Fruit fly (Drosophila melanogaster) whole organism, wandering third instar larva: ENCODE results near the gene Lk6.

Experiments
- Abd-B ChIP-seq: fragments of >200 bp; optimal IDR thresholded peaks from 2 replicates; lab custom pipeline; 2017; ENCODE audit warnings: missing biosample characterization, missing genetic modification characterization
- CrebA ChIP-seq: fragments of 200-800 bp; sonication (Bioruptor generic); optimal IDR thresholded peaks from 2 replicates; lab custom pipeline; 2016; ENCODE audit warnings: missing biosample characterization, mild to moderate bottlenecking, missing genetic modification characterization, borderline replicate concordance
- Dfd ChIP-seq: fragments of >200 bp; optimal IDR thresholded peaks from 2 replicates; lab custom pipeline; 2017; ENCODE audit warnings: missing biosample characterization, missing genetic modification characterization
- Dif ChIP-seq: fragments of 200-275, 200-300 bp; sonication (Bioruptor generic); optimal IDR thresholded peaks from 2 replicates; lab custom pipeline; 2018; ENCODE audit warnings: missing biosample characterization, missing genetic modification characterization; ENCODE audit not compliant: partially characterized antibody
- GATAd ChIP-seq: sonication (Bioruptor generic); optimal IDR thresholded peaks from 2 replicates; lab custom pipeline; 2016; ENCODE audit warnings: missing biosample characterization, missing genetic modification characterization
- HLH106 ChIP-seq: fragments of 200-800 bp; optimal IDR thresholded peaks from 3 replicates; lab custom pipeline; 2019; ENCODE audit warnings: missing biosample characterization, mild to moderate bottlenecking, missing genetic modification characterization, moderate library complexity
- Hr78 ChIP-seq: fragments of >200 bp; optimal IDR thresholded peaks from 2 replicates; lab custom pipeline; 2017; ENCODE audit warnings: missing biosample characterization, missing genetic modification characterization
- Hr83 ChIP-seq: fragments of 200-300 bp; sonication (Bioruptor generic); optimal IDR thresholded peaks from 2 replicates; lab custom pipeline; 2016; ENCODE audit warnings: missing biosample characterization, mild to moderate bottlenecking, missing genetic modification characterization, moderate library complexity; ENCODE audit not compliant: poor library complexity, severe bottlenecking
- Jra ChIP-seq: sonication (Bioruptor generic); optimal IDR thresholded peaks from 2 replicates; lab custom pipeline; 2016; ENCODE audit warnings: missing biosample characterization, missing genetic modification characterization
- Myc ChIP-seq: fragments of >200 bp; optimal IDR thresholded peaks from 2 replicates; lab custom pipeline; 2017
- N ChIP-seq: fragments of >200 bp; optimal IDR thresholded peaks from 2 replicates; lab custom pipeline; 2018; ENCODE audit warnings: missing biosample characterization, missing external identifiers, missing genetic modification characterization
- Rel ChIP-seq, 2 experiments: fragments of 200-800 bp; sonication (Bioruptor generic) in 1 of 2; optimal IDR thresholded peaks; 2 replicates in 1 of 2; 3 replicates in 1 of 2; lab custom pipeline; 2016 to 2019; ENCODE audit warnings: mild to moderate bottlenecking in 2 of 2, missing biosample characterization in 2 of 2, missing genetic modification characterization in 2 of 2, moderate library complexity in 1 of 2
- Sp1 ChIP-seq: fragments of 200-800 bp; sonication (Bioruptor generic); optimal IDR thresholded peaks from 3 replicates; lab custom pipeline; 2019; ENCODE audit warnings: missing biosample characterization, mild to moderate bottlenecking, missing genetic modification characterization, moderate library complexity
- Vsx2 ChIP-seq: fragments of 200-300, 225-300 bp; sonication (Bioruptor generic); optimal IDR thresholded peaks from 2 replicates; lab custom pipeline; 2018; ENCODE audit warnings: missing biosample characterization, missing genetic modification characterization; ENCODE audit not compliant: partially characterized antibody
- br ChIP-seq: fragments of 200-800 bp; sonication (Bioruptor generic); optimal IDR thresholded peaks from 2 replicates; lab custom pipeline; 2016; ENCODE audit warnings: missing biosample characterization, missing genetic modification characterization
- brk ChIP-seq: fragments of 200-800 bp; sonication (Bioruptor generic); optimal IDR thresholded peaks from 2 replicates; lab custom pipeline; 2016; ENCODE audit warnings: missing biosample characterization, mild to moderate bottlenecking, missing genetic modification characterization
- dl ChIP-seq, 2 experiments: fragments of 175-275, 200-275 bp in 1 of 2; fragments of 200-275 bp in 1 of 2; sonication (Bioruptor generic); optimal IDR thresholded peaks; lab custom pipeline; 2018; ENCODE audit warnings: mild to moderate bottlenecking in 2 of 2, missing biosample characterization in 2 of 2, missing genetic modification characterization in 2 of 2, moderate library complexity in 2 of 2; ENCODE audit not compliant: partially characterized antibody in 2 of 2, insufficient read depth in 1 of 2
- dmrt93B ChIP-seq: fragments of 200-800 bp; sonication (Bioruptor generic); optimal IDR thresholded peaks from 2 replicates; lab custom pipeline; 2018; ENCODE audit warnings: missing biosample characterization, mild to moderate bottlenecking, missing genetic modification characterization
- jim ChIP-seq: fragments of 175-275, 200-325 bp; sonication (Bioruptor generic); optimal IDR thresholded peaks from 2 replicates; lab custom pipeline; 2016; ENCODE audit warnings: missing biosample characterization, mild to moderate bottlenecking, missing genetic modification characterization
- pan ChIP-seq: fragments of >200 bp; optimal IDR thresholded peaks from 2 replicates; lab custom pipeline; 2017
- psq ChIP-seq: fragments of 200-800 bp; sonication (Bioruptor generic); optimal IDR thresholded peaks from 3 replicates; lab custom pipeline; 2017; ENCODE audit warnings: missing biosample characterization, mild to moderate bottlenecking, missing genetic modification characterization, moderate library complexity
- rgr ChIP-seq: fragments of 200-800 bp; sonication (Bioruptor generic); optimal IDR thresholded peaks from 3 replicates; lab custom pipeline; 2016; ENCODE audit warnings: missing biosample characterization, mild to moderate bottlenecking, missing genetic modification characterization
- sage ChIP-seq: fragments of 200-800 bp; sonication (Bioruptor generic); optimal IDR thresholded peaks from 2 replicates; lab custom pipeline; 2016; ENCODE audit warnings: missing biosample characterization, mild to moderate bottlenecking, missing genetic modification characterization
- tai ChIP-seq: sonication (Bioruptor generic); optimal IDR thresholded peaks from 2 replicates; lab custom pipeline; 2016; ENCODE audit warnings: missing biosample characterization, missing genetic modification characterization
- usp ChIP-seq: fragments of >200 bp; optimal IDR thresholded peaks from 2 replicates; lab custom pipeline; 2017; ENCODE audit warnings: missing biosample characterization, missing genetic modification characterization
- woc ChIP-seq: sonication (Bioruptor generic); optimal IDR thresholded peaks from 2 replicates; lab custom pipeline; 2016; ENCODE audit warnings: missing biosample characterization, mild to moderate bottlenecking, missing genetic modification characterization

Lk6 gene

DNA sequence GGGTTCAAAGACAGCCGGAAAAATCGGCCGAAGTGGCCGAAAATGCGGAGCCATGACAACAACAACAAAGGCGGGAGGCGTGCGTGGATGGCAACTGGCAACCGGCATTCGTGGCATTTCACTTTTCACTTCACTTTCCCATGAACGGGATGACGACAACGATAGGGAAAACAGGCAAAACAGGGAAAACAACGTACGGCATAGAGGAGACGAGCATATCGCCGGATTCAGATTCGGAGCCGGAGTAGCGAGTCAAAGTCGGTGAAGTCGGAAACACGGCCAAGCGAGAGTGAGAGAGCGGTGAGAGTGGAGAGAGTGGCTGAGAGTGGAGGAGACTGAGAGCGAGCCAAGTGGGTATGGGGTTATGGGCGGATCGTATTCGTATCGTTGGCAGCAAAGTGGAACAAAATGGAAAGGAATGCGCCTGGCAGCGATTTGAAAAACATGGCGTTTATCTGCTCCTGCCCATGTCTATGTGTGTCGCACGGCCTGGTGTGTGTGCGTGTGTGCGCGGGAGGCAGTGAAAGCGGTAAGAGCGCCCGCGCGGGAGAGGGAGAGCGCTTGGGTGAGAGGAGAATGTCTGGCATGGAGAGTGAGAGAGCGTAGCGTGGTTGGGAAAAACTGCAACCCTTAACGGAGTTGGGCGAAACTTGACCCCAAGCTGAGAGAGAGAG is 9.2 kb upstream of the Lk6 start:
- TF ChIP-seq tai (GFP tag; lab: Kevin White, UChicago) (no peak), Dif (GFP tag; lab: Kevin White, UChicago) (peak; percentile 5), psq (GFP tag; lab: Kevin White, UChicago) (no peak), usp (GFP tag; lab: Kevin White, UChicago) (no peak), GATAd (GFP tag; lab: Kevin White, UChicago) (no peak), sage (GFP tag; lab: Kevin White, UChicago) (no peak), Abd-B (no peak), br (GFP tag; lab: Kevin White, UChicago) (no peak), jim (no peak), dl (GFP tag; optimal IDR thresholded peaks at IDR 0.05; lab: Kevin White, UChicago; ENCODE audit: insufficient read depth in 1 of 2, partially characterized antibody in 2 of 2) (peak; percentile 37 to 56), rgr (no peak), Vsx2 (GFP tag; lab: Kevin White, UChicago) (peak; percentile 9), Myc (no peak), HLH106 (no peak), Hr78 (no peak), Sp1 (no peak), Dfd (GFP tag; lab: Kevin White, UChicago) (no peak), N (no peak)
- TF ChIP-seq, all 38 proteins: peak for 3

DNA sequence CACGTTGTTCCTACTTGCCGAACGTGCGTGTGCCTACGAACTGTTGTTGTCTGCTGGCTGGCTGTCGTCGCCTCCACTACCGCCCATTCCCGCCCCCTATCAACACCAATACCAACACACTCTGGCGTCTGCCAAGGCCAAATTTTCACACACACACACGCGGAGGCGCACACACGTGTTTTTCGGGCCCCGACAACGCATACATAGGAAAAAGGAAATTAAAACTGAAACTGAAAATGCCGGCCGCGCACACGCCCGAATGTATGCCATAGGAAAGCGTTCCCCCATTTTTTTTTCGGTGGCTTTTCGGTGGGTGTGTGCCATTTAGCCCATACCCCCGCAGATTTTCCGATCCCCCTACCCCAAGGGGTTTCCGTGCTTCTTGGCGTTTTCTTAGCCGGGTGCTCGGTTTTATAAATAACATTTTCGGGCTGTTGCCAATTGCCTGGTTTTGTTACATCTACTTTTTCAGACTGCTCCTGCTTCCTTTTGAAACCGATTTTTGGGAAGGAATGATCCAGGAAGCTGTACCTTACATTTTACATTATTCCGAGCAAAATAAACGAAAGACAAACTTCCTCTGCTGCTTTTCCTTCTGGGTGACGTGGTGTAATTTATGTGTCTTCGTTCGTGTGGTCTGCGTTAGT is 8.0 kb upstream of the Lk6 start:
- no peak for TF ChIP-seq dmrt93B
- no peak for TF ChIP-seq brk (GFP tag; lab: Kevin White, UChicago)
- TF ChIP-seq Dfd (GFP tag; lab: Kevin White, UChicago) = no peak
- no peak for TF ChIP-seq br (GFP tag; lab: Kevin White, UChicago)
- TF ChIP-seq Hr83 = no peak

DNA sequence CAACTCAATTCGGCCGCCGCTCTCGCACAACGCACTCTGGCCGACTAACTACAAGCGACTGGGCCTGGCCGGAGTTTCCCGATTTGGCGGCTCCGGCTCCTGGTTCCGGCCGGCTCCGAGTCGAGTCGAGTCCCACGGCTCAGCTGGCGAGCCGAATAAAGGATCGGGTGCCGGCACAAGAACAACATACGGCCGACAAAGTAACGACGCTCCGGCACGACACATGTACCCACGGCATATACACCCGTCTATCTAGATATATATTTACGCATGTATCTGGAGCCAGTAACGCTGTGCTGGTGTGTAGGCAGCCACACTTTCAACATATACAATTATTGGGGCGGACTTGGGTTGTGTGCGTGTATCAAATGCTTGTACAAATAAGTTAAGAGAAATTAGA is 7.2 kb upstream of the Lk6 start:
- TF ChIP-seq pan (lab: Kevin White, UChicago) = no peak
- TF ChIP-seq tai (GFP tag; lab: Kevin White, UChicago) = no peak
- no peak for TF ChIP-seq Hr78
- no peak for TF ChIP-seq woc (GFP tag; lab: Kevin White, UChicago)

DNA sequence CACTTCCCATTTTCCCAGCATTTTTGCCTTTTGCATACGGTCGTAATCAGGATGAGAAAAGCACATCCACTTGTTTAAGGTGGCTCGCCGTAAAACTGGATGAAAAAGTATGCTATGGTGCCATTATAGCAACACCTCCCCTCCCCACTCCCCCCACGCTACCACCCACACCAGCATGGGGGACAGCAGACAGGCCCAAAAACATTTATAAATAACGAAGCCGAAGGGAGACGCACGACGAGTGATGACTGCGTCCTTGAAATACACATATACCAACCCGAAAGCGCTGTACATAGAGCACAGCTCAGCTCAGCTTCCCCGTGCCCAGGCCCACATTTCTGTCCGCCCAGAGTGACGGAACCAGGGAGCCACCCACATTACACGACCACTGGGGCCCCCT is 6.5 kb upstream of the Lk6 start:
- TF ChIP-seq Hr78 (no peak), Jra (GFP tag; lab: Kevin White, UChicago) (no peak), sage (GFP tag; lab: Kevin White, UChicago) (no peak), Vsx2 (GFP tag; lab: Kevin White, UChicago) (no peak), brk (GFP tag; lab: Kevin White, UChicago) (no peak), Sp1 (no peak), usp (GFP tag; lab: Kevin White, UChicago) (no peak), Hr83 (no peak)

DNA sequence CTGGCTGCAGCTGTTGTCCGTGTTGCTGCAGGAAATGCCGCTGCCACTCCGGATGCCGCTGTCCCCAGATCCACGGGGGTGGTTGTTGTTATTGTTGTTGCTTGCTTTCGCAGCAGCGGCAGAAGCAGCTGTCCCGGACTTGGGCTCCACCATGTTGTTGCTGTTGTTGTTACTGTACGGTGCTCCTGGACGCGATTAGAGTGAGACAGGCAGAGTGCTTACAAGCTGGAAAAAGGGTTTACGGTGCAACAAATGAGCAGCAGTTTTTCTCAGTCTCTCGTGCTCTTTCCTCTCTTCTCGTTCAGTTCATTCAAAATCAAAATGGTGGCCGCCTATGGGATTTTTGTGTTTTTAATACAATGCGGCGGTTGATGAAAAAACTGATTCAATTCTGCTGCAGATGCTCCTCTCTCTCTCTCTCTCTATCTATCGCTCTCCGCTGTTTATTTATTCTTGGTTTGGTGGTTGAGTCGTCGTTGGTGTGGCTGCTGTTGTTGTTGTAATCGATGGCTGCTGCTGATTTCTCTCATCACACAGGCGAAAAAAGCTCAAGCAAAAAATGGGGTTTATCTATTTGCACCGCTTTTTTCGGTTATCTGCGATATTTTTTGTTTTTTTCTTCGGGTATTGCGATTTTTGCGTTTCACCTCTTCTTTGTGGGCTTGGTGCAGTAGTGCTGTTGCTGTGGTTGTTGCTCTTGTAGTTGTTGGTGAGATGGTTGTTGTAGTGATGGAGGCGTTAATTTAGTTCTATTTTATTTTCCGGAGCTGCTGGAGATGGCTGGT is 571 bp downstream of the Lk6 start:
- TF ChIP-seq jim (no peak), Rel (GFP tag; optimal IDR thresholded peaks at IDR 0.05; lab: Kevin White, UChicago) (no peak), Rel (tag; optimal IDR thresholded peaks at IDR 0.05; lab: Kevin White, UChicago) (peak; percentile 55), psq (GFP tag; lab: Kevin White, UChicago) (peak; percentile 26)

DNA sequence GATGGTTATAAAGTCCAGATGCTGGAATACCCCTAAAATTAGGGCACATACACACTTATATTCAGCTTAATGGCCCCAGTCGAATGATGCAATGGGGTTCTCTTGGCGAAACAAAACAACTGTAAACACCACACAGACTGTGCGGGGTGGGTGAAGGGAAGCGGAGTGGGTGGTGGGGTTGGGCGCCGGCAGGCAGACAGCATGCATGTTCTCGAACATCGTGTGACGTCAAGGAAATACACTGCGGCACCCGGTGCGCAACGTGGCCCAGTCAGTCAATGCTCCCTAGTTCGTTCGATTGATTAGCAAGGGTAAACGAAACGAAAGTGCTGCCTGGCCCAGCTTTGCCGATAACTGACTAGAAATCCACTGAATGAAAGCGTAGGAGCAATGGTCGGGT is 1.8 kb downstream of the Lk6 start:
- TF ChIP-seq Rel (GFP tag; optimal IDR thresholded peaks at IDR 0.05; lab: Kevin White, UChicago) = no peak
- TF ChIP-seq Rel (tag; optimal IDR thresholded peaks at IDR 0.05; lab: Kevin White, UChicago) = peak; percentile 29
- no peak for TF ChIP-seq N
- TF ChIP-seq CrebA = no peak
- TF ChIP-seq Hr78 = no peak
- TF ChIP-seq, all 38 proteins: peak for 1
